Worm (Caenorhabditis elegans) whole organism, L4/young adult: ENCODE measurements around the gene F55A11.6.

ENCODE experiments used
- W03F9.2 ChIP-seq: fragments of 150-350 bp; optimal IDR thresholded peaks from 2 replicates; lab custom pipeline; 2014; ENCODE audit warnings: missing biosample characterization, missing genetic modification characterization
- dao-5 ChIP-seq: sonication (generic microtip); optimal IDR thresholded peaks from 2 replicates; lab custom pipeline; 2016; ENCODE audit warnings: missing genotype, missing genetic modification characterization, moderate library complexity, missing compliant biosample characterization
- him-1 ChIP-seq: sonication (generic microtip); optimal IDR thresholded peaks from 2 replicates; lab custom pipeline; 2016; ENCODE audit warnings: missing genotype, missing genetic modification reagents, missing genetic modification characterization, missing compliant biosample characterization

The F55A11.6 gene

ce11 chrV:11819451-11819850 is 42.8 kb downstream of the F55A11.6 start:
- TF ChIP-seq him-1 = no peak
- TF ChIP-seq W03F9.2 (tag; lab: Kevin White, UChicago) = no peak
- no peak for TF ChIP-seq dao-5 (tag; lab: Kevin White, UChicago)

ce11 chrV:11820551-11820950 is 43.9 kb downstream of the F55A11.6 start:
- TF ChIP-seq W03F9.2 (tag; lab: Kevin White, UChicago) = no peak
- TF ChIP-seq dao-5 (tag; lab: Kevin White, UChicago) = no peak
- no peak for TF ChIP-seq him-1

DNA sequence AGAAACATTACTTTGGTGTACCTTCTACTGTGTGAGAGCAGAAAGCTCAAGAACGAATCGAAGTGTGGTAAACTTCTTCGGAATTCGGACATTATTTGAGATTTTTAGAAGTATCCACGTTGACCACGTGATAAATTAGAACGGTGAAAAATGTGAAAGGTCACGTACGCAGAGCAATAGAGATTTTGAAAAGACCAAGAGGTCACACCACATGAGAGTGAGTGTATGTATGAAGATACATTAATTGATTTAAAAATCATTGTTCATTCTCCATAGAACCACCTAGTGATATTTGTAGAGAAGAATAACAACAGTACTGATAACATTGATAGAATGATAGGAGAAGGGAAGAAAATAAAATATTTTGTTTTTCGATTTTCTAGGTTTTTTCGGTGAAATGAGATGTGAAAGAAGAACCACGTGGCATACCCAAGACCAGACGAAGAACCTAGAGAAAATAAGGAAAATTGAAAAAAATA is 45.9 kb downstream of the F55A11.6 start, which contains the start of gene pyc-1:
Gene pyc-1 (minus strand): TSS at position 69 of the 479 bp plus-strand sequence.
- TF ChIP-seq dao-5 (tag; lab: Kevin White, UChicago) = no peak
- peak; percentile 8 for TF ChIP-seq W03F9.2 (tag; lab: Kevin White, UChicago)

DNA sequence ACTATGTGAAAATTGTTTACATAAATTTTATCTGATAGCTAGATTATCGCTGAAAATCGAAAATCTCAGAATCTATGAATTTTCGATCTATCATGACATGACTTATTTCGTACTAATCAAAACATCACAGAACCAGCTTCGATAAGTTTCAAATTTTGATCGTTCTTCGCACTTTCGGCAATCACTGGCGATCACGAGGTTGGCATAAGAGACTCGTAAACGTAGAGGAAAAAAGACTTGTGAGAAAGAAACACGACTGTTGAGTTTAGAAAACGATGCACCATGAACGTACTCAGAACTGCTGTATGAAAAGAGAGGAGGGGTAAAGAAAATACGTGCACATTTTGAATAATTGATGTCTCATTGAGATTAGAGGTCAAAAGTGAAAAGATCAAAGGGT is 47.3 kb downstream of the F55A11.6 start:
- TF ChIP-seq him-1 = no peak
- TF ChIP-seq W03F9.2 (tag; lab: Kevin White, UChicago) = peak; percentile 35

ce11 chrV:11825662-11826061 is 49.0 kb downstream of the F55A11.6 start, which contains the start of gene D2023.4:
Gene D2023.4, minus strand, starts transcription at chrV:11825762.
- no peak for TF ChIP-seq dao-5 (tag; lab: Kevin White, UChicago)
- no peak for TF ChIP-seq W03F9.2 (tag; lab: Kevin White, UChicago)
- no peak for TF ChIP-seq him-1

- TF ChIP-seq dao-5 (tag; lab: Kevin White, UChicago) (no peak), him-1 (no peak), W03F9.2 (tag; lab: Kevin White, UChicago) (no peak)
These were observed 50.3 kb downstream of the F55A11.6 start, which contains the start of the genes mpst-1 and D2023.6 for ce11 chrV:11826967-11827366. Gene mpst-1, minus strand, starts transcription at chrV:11827067. Gene D2023.6, plus strand, starts transcription at chrV:11827354.

ce11 chrV:11829282-11829681 is 52.6 kb downstream of the F55A11.6 start, which contains the start of gene col-158:
Gene col-158, plus strand, starts transcription at chrV:11829582.
- TF ChIP-seq W03F9.2 (tag; lab: Kevin White, UChicago) (no peak), dao-5 (tag; lab: Kevin White, UChicago) (no peak), him-1 (no peak)
